Worm (Caenorhabditis elegans): ENCODE data around the gene sor-1.

DNA sequence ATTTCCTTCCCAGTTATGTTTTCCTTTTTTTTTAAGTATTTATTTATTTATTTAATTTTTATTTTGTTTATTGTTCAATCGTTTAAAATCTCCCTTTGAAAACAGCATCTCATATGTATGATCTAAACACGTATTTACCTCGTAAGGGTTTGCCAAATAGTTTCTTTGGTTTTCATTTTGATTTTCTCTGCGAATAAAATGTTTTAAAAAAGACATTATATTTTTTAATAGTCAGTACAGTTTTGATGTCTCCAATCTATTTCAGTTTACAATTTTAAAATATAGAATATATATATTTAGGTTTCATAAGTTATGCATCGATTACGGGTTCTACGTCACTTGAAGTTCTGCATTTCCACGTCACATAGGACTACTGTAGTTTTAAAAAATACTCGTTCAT, 37.3 kb upstream of the sor-1 start, which contains the start of gene R05D3.12:
- TF ChIP-seq F39B2.1 (GFP tag; IDR thresholded peaks at IDR 0.05) (no peak), ama-1 (optimal IDR thresholded peaks at IDR 0.05) (no peak), ama-1 (GFP tag; optimal IDR thresholded peaks at IDR 0.05) (no peak), F37B4.10 (GFP tag; IDR thresholded peaks at IDR 0.05) (no peak), unc-130 (GFP tag; optimal IDR thresholded peaks at IDR 0.05) (no peak), snpc-1.3 (tag; optimal IDR thresholded peaks at IDR 0.05; ENCODE audit: insufficient read depth) (no peak), pha-4 (tag; optimal IDR thresholded peaks at IDR 0.05) (no peak), unc-62 (GFP tag; optimal IDR thresholded peaks at IDR 0.05) (no peak), dpff-1 (tag; optimal IDR thresholded peaks at IDR 0.05) (no peak), Y53F4B.3 (GFP tag; IDR thresholded peaks at IDR 0.05) (no peak), ztf-26 (tag; optimal IDR thresholded peaks at IDR 0.05) (no peak), C17E4.6 (GFP tag; IDR thresholded peaks at IDR 0.05) (no peak)
